Fruit fly (Drosophila melanogaster) whole organism, wandering third instar larva: Measurements from ENCODE around the gene Tango9.

Experiments
- Abd-B ChIP-seq: fragments of >200 bp; optimal IDR thresholded peaks from 2 replicates; lab custom pipeline; 2017; ENCODE audit warnings: missing biosample characterization, missing genetic modification characterization
- Hr83 ChIP-seq: fragments of 200-300 bp; sonication (Bioruptor generic); optimal IDR thresholded peaks from 2 replicates; lab custom pipeline; 2016; ENCODE audit warnings: missing biosample characterization, mild to moderate bottlenecking, missing genetic modification characterization, moderate library complexity; ENCODE audit not compliant: poor library complexity, severe bottlenecking
- OdsH ChIP-seq: fragments of 200-800 bp; sonication (Bioruptor generic); optimal IDR thresholded peaks from 2 replicates; lab custom pipeline; 2016; ENCODE audit warnings: missing biosample characterization, mild to moderate bottlenecking, missing genetic modification characterization
- br ChIP-seq: fragments of 200-800 bp; sonication (Bioruptor generic); optimal IDR thresholded peaks from 2 replicates; lab custom pipeline; 2016; ENCODE audit warnings: missing biosample characterization, missing genetic modification characterization
- psq ChIP-seq: fragments of 200-800 bp; sonication (Bioruptor generic); optimal IDR thresholded peaks from 3 replicates; lab custom pipeline; 2017; ENCODE audit warnings: missing biosample characterization, mild to moderate bottlenecking, missing genetic modification characterization, moderate library complexity
- sv ChIP-seq: fragments of 200-800 bp; sonication (Bioruptor generic); optimal IDR thresholded peaks from 3 replicates; lab custom pipeline; 2016; ENCODE audit warnings: missing biosample characterization, missing genetic modification characterization

- TF ChIP-seq OdsH (GFP tag; lab: Kevin White, UChicago) = no peak
- no peak for TF ChIP-seq sv (GFP tag; lab: Kevin White, UChicago)
- no peak for TF ChIP-seq br
- TF ChIP-seq Abd-B (GFP tag; lab: Kevin White, UChicago) = no peak
- no peak for TF ChIP-seq psq
- no peak for TF ChIP-seq Hr83 (GFP tag; lab: Kevin White, UChicago)
Observed at dm6 chr3R:11971394-11971793, 3.3 kb downstream of the Tango9 start, which contains the start of gene GC2.
